Worm (Caenorhabditis elegans) whole organism, L2 larva: Measurements from ENCODE around the gene F58B4.3.

Experiments
- lin-11 ChIP-seq: fragments of 150-350 bp; sonication (generic microtip); optimal IDR thresholded peaks from 2 replicates; lab custom pipeline; 2014; ENCODE audit warnings: missing biosample characterization, missing genetic modification characterization, inconsistent platforms, mixed read lengths
- nhr-12 ChIP-seq: fragments of 150-350 bp; optimal IDR thresholded peaks from 2 replicates; lab custom pipeline; 2014; ENCODE audit warnings: missing biosample characterization, missing genetic modification characterization
- nhr-237 ChIP-seq: fragments of 150-350 bp; optimal IDR thresholded peaks from 2 replicates; lab custom pipeline; 2014; ENCODE audit warnings: missing biosample characterization, missing genetic modification characterization
- nhr-77 ChIP-seq: fragments of 150-350 bp; optimal IDR thresholded peaks from 2 replicates; lab custom pipeline; 2014; ENCODE audit warnings: missing biosample characterization, missing genetic modification characterization
- unc-39 ChIP-seq: fragments of 150-350 bp; optimal IDR thresholded peaks from 2 replicates; lab custom pipeline; 2014; ENCODE audit warnings: missing biosample characterization, missing genetic modification characterization
- unc-62 ChIP-seq: fragments of 150-350 bp; optimal IDR thresholded peaks from 2 replicates; lab custom pipeline; 2014; ENCODE audit warnings: missing biosample characterization, missing genetic modification reagents, missing genetic modification characterization
- zag-1 ChIP-seq: fragments of 150-350 bp; optimal IDR thresholded peaks from 2 replicates; lab custom pipeline; 2014; ENCODE audit warnings: missing biosample characterization, missing genetic modification characterization
- ztf-11 ChIP-seq: sonication (generic microtip); optimal IDR thresholded peaks from 2 replicates; lab custom pipeline; 2017; ENCODE audit warnings: missing biosample characterization, missing genetic modification characterization

DNA sequence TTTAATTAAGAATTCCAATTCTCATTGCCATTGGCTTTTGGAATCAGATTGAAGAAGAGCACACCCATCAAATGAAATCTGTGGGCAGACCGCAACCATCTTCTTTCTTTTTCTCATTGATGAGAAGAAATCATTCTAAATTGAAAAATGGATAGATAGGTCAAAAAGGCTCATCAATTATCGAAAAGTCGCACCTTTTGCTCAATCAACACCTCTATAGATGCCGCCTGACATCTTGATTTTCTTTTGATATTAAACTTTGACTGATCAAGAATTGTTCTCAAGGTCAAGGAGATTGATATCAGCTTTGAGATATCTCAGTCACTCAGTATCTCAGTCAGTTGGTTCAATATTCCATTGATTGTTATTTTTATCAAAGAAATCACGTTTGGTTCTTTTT is 19.7 kb upstream of the F58B4.3 start:
- TF ChIP-seq unc-39 (tag; lab: Kevin White, UChicago) (no peak), zag-1 (tag; lab: Kevin White, UChicago) (no peak), nhr-237 (tag; lab: Kevin White, UChicago) (no peak), nhr-12 (tag; lab: Kevin White, UChicago) (no peak), nhr-77 (tag; lab: Kevin White, UChicago) (no peak), lin-11 (tag; lab: Kevin White, UChicago) (no peak), ztf-11 (tag; lab: Kevin White, UChicago) (no peak), unc-62 (GFP tag; lab: Kevin White, UChicago) (no peak)
